Fruit fly (Drosophila melanogaster) whole organism, embryonic: Measurements from ENCODE around the gene CG13373.
A peak's percentile ranks its signal among the peaks of the same experiment; 100 is the strongest.

Experiments
- Abd-B ChIP-seq: fragments of 200-800 bp; sonication (Bioruptor generic); optimal IDR thresholded peaks from 2 replicates; lab custom pipeline; 2018; ENCODE audit warnings: missing biosample characterization, mild to moderate bottlenecking, missing genetic modification characterization, moderate library complexity
- Antp ChIP-seq: fragments of 200-800 bp; sonication (Bioruptor generic); optimal IDR thresholded peaks from 3 replicates; lab custom pipeline; 2016; ENCODE audit warnings: missing biosample characterization, missing genetic modification characterization
- Bdp1 ChIP-seq: fragments of 200-800 bp; sonication (Bioruptor generic); optimal IDR thresholded peaks from 3 replicates; lab custom pipeline; 2016; ENCODE audit warnings: missing biosample characterization, missing genetic modification characterization
- Bgb ChIP-seq: fragments of 200-800 bp; sonication (Bioruptor generic); IDR thresholded peaks from 2 replicates; pipeline ENCODE4 v1.3.6; 2022; ENCODE audit warnings: missing biosample characterization, missing genetic modification characterization; ENCODE audit not compliant: partially characterized antibody
- CG10267 ChIP-seq: fragments of 200-800 bp; sonication (Bioruptor generic); optimal IDR thresholded peaks from 2 replicates; lab custom pipeline; 2018; ENCODE audit warnings: missing biosample characterization, mild to moderate bottlenecking, missing genetic modification characterization, moderate library complexity
- CG10462 ChIP-seq: fragments of 200-800 bp; sonication (Bioruptor generic); optimal IDR thresholded peaks from 2 replicates; lab custom pipeline; 2016; ENCODE audit warnings: missing biosample characterization, missing genetic modification characterization
- CG1647 ChIP-seq: fragments of 200-800 bp; sonication (Bioruptor generic); optimal IDR thresholded peaks from 3 replicates; lab custom pipeline; 2016; ENCODE audit warnings: missing biosample characterization, missing genetic modification characterization
- CG16813 ChIP-seq: fragments of 200-800 bp; sonication (Bioruptor generic); IDR thresholded peaks from 3 replicates; pipeline ENCODE4 v1.3.6; 2022; ENCODE audit warnings: missing biosample characterization, missing genetic modification characterization; ENCODE audit not compliant: partially characterized antibody
- CG17385 ChIP-seq: fragments of 200-800 bp; sonication (Bioruptor generic); optimal IDR thresholded peaks from 3 replicates; lab custom pipeline; 2018; ENCODE audit warnings: missing biosample characterization, mild to moderate bottlenecking, missing genetic modification characterization
- CG30020 ChIP-seq: fragments of 200-800 bp; optimal IDR thresholded peaks from 2 replicates; lab custom pipeline; 2019; ENCODE audit warnings: missing biosample characterization, mild to moderate bottlenecking, missing genetic modification characterization, moderate library complexity
- CG31224 ChIP-seq: fragments of 200-800 bp; sonication (Bioruptor generic); IDR thresholded peaks from 2 replicates; pipeline ENCODE4 v1.3.6; 2022; ENCODE audit warnings: missing biosample characterization, missing genetic modification characterization
- CG31365 ChIP-seq: fragments of 200-800 bp; sonication (Bioruptor generic); optimal IDR thresholded peaks from 2 replicates; lab custom pipeline; 2018; ENCODE audit warnings: missing biosample characterization, mild to moderate bottlenecking, missing genetic modification characterization
- CG32767 ChIP-seq: fragments of 200-800 bp; sonication (Bioruptor generic); IDR thresholded peaks from 2 replicates; pipeline ENCODE4 v1.3.6; 2022; ENCODE audit warnings: missing biosample characterization, missing genetic modification characterization
- CG3281 ChIP-seq: fragments of 200-800 bp; sonication (Bioruptor generic); optimal IDR thresholded peaks from 3 replicates; lab custom pipeline; 2017; ENCODE audit warnings: missing biosample characterization, mild to moderate bottlenecking, missing genetic modification characterization
- CG8290 ChIP-seq, 3 experiments: fragments of 200-800 bp; sonication (Bioruptor generic); optimal IDR thresholded peaks; 2 replicates each; lab custom pipeline; 2016 to 2019; ENCODE audit warnings: missing biosample characterization in 3 of 3, missing genetic modification characterization in 3 of 3, mild to moderate bottlenecking in 2 of 3, moderate library complexity in 1 of 3
- CG9932 ChIP-seq: fragments of 200-800 bp; sonication (Bioruptor generic); IDR thresholded peaks from 2 replicates; pipeline ENCODE4 v1.3.6; 2022; ENCODE audit warnings: missing biosample characterization, missing genetic modification characterization
- Dref ChIP-seq: fragments of 200-800 bp; sonication (Bioruptor generic); IDR thresholded peaks from 2 replicates; pipeline ENCODE4 v1.3.6; 2022; ENCODE audit warnings: missing biosample characterization, missing genetic modification characterization
- Drgx ChIP-seq: fragments of 200-800 bp; sonication (Bioruptor generic); IDR thresholded peaks from 2 replicates; pipeline ENCODE4 v1.3.6; 2022; ENCODE audit warnings: missing biosample characterization, missing genetic modification characterization
- Ets97D ChIP-seq: fragments of 200-800 bp; sonication (Bioruptor generic); optimal IDR thresholded peaks from 3 replicates; lab custom pipeline; 2016; ENCODE audit warnings: missing biosample characterization, missing genetic modification characterization
- MBD-R2 ChIP-seq: fragments of 200-800 bp; sonication (Bioruptor generic); IDR thresholded peaks from 2 replicates; pipeline ENCODE4 v1.3.6; 2022; ENCODE audit warnings: missing biosample characterization, missing genetic modification characterization
- Med ChIP-seq: fragments of 200-800 bp; sonication (Bioruptor generic); peaks from one replicate; lab custom pipeline; 2016; ENCODE audit warnings: missing biosample characterization, missing genetic modification characterization, mild to moderate bottlenecking, inconsistent platforms, moderate library complexity
- Nf-YA ChIP-seq: fragments of 200-800 bp; sonication (Bioruptor generic); IDR thresholded peaks from 2 replicates; pipeline ENCODE4 v1.3.6; 2022; ENCODE audit warnings: missing biosample characterization, missing genetic modification characterization
- Sox100B ChIP-seq: fragments of 200-800 bp; sonication (Bioruptor generic); optimal IDR thresholded peaks from 3 replicates; lab custom pipeline; 2018; ENCODE audit warnings: missing biosample characterization, mild to moderate bottlenecking, missing genetic modification characterization
- Stat92E ChIP-seq, 3 experiments: fragments of >200 bp in 2 of 3; fragments of 200-800 bp in 1 of 3; sonication (Bioruptor generic) in 1 of 3; optimal IDR thresholded peaks; 2 replicates each; lab custom pipeline; 2017 to 2019; ENCODE audit warnings: missing biosample characterization in 3 of 3, missing genetic modification characterization in 3 of 3, mild to moderate bottlenecking in 1 of 3, moderate library complexity in 1 of 3
- amos ChIP-seq: fragments of 200-800 bp; sonication (Bioruptor generic); IDR thresholded peaks from 2 replicates; pipeline ENCODE4 v1.3.6; 2022; ENCODE audit warnings: missing biosample characterization, missing genetic modification characterization; ENCODE audit not compliant: partially characterized antibody
- bab2 ChIP-seq: fragments of 200-800 bp; sonication (Bioruptor generic); optimal IDR thresholded peaks from 2 replicates; lab custom pipeline; 2016; ENCODE audit warnings: missing biosample characterization, missing genetic modification characterization
- dysf ChIP-seq: fragments of 200-800 bp; sonication (Bioruptor generic); IDR thresholded peaks from 3 replicates; pipeline ENCODE4 v1.3.6; 2022; ENCODE audit warnings: missing biosample characterization, missing genetic modification characterization
- fd3F ChIP-seq: fragments of 200-800 bp; sonication (Bioruptor generic); optimal IDR thresholded peaks from 2 replicates; lab custom pipeline; 2018; ENCODE audit warnings: missing biosample characterization, mild to moderate bottlenecking, missing genetic modification characterization, moderate library complexity
- h ChIP-seq: fragments of >200 bp; optimal IDR thresholded peaks from 2 replicates; lab custom pipeline; 2017
- jing ChIP-seq: fragments of 200-800 bp; sonication (Bioruptor generic); optimal IDR thresholded peaks from 2 replicates; lab custom pipeline; 2018; ENCODE audit warnings: missing biosample characterization, mild to moderate bottlenecking, missing genetic modification characterization
- kni ChIP-seq: fragments of 200-800 bp; sonication (Bioruptor generic); optimal IDR thresholded peaks from 3 replicates; lab custom pipeline; 2017; ENCODE audit warnings: mild to moderate bottlenecking, missing biosample characterization, missing genetic modification reagents, missing genetic modification characterization
- knrl ChIP-seq: fragments of 200-800 bp; sonication (Bioruptor generic); IDR thresholded peaks from 3 replicates; pipeline ENCODE4 v1.3.6; 2022; ENCODE audit warnings: missing biosample characterization, missing genetic modification characterization; ENCODE audit not compliant: partially characterized antibody
- lab ChIP-seq: fragments of 200-800 bp; sonication (Bioruptor generic); optimal IDR thresholded peaks from 3 replicates; lab custom pipeline; 2017; ENCODE audit warnings: missing biosample characterization, missing genetic modification characterization, mild to moderate bottlenecking, moderate library complexity, missing genetic modification reagents
- mam ChIP-seq: fragments of 200-800 bp; sonication (Bioruptor generic); optimal IDR thresholded peaks from 3 replicates; lab custom pipeline; 2016; ENCODE audit warnings: missing biosample characterization, missing genetic modification characterization
- nerfin-1 ChIP-seq: fragments of 200-800 bp; sonication (Bioruptor generic); optimal IDR thresholded peaks from 3 replicates; lab custom pipeline; 2019; ENCODE audit warnings: missing biosample characterization, mild to moderate bottlenecking, missing genetic modification characterization, moderate library complexity
- pzg ChIP-seq: fragments of 200-800 bp; sonication (Bioruptor generic); optimal IDR thresholded peaks from 3 replicates; lab custom pipeline; 2018; ENCODE audit warnings: missing biosample characterization, mild to moderate bottlenecking, missing genetic modification characterization, moderate library complexity
- salm ChIP-seq: fragments of 200-800 bp; sonication (Bioruptor generic); optimal IDR thresholded peaks from 2 replicates; lab custom pipeline; 2018; ENCODE audit warnings: missing biosample characterization, mild to moderate bottlenecking, missing genetic modification characterization
- slbo ChIP-seq: fragments of 200-800 bp; sonication (Bioruptor generic); IDR thresholded peaks from 2 replicates; pipeline ENCODE4 v1.3.6; 2022; ENCODE audit warnings: missing biosample characterization, missing genetic modification characterization
- ssp ChIP-seq: fragments of 200-800 bp; sonication (Bioruptor generic); IDR thresholded peaks from 2 replicates; pipeline ENCODE4 v1.3.6; 2022; ENCODE audit warnings: missing biosample characterization, missing genetic modification characterization
- tll ChIP-seq, 2 experiments: fragments of 200-800 bp in 1 of 2; fragments of >200 bp in 1 of 2; sonication (Bioruptor generic) in 1 of 2; optimal IDR thresholded peaks; 2 replicates each; lab custom pipeline; 2017 to 2019; ENCODE audit warnings: missing biosample characterization in 2 of 2, missing genetic modification characterization in 2 of 2, mild to moderate bottlenecking in 1 of 2, moderate library complexity in 1 of 2
- trem ChIP-seq: fragments of 200-800 bp; optimal IDR thresholded peaks from 3 replicates; lab custom pipeline; 2019; ENCODE audit warnings: missing biosample characterization, mild to moderate bottlenecking, missing genetic modification characterization, moderate library complexity

CG13373 gene

dm6 chrX:463934-464333 lies 12.8 kb upstream of the CG13373 start (continued):
- TF ChIP-seq nerfin-1 (tag; lab: Kevin White, UChicago) (no peak), CG31365 (no peak)

- TF ChIP-seq Med (GFP tag; lab: Kevin White, UChicago) (peak; percentile 25), Sox100B (GFP tag; lab: Kevin White, UChicago) (no peak)
Observed at dm6 chrX:469235-469634, 7.5 kb upstream of the CG13373 start, which contains the start of gene Cyp4g1. Cyp4g1 (minus strand) TSS chrX:469335.

DNA sequence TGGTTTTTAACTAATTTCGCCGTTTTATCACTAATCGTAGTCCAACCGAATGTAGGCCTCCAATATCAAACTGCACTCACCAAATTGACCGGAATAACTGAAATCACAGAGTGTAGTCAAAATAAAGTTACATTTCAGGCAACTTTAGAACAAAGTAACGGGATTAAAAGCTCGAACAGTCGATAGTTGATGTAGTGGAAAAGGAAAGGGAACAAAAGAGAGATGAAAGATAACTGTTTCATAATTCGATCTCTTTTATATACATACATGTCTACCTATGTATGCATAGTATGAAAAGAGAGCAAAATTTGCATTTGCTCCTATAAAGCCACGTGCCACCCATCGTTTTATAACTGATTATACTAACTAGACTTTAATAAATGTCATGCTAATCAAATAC lies 6.2 kb upstream of the CG13373 start, which contains the start of gene CG32816:
TSS of gene CG32816 (minus strand) at position 101 of the 400 bp plus-strand sequence.
- no peak for TF ChIP-seq h
- TF ChIP-seq Med (GFP tag; lab: Kevin White, UChicago) = peak; percentile 24

DNA sequence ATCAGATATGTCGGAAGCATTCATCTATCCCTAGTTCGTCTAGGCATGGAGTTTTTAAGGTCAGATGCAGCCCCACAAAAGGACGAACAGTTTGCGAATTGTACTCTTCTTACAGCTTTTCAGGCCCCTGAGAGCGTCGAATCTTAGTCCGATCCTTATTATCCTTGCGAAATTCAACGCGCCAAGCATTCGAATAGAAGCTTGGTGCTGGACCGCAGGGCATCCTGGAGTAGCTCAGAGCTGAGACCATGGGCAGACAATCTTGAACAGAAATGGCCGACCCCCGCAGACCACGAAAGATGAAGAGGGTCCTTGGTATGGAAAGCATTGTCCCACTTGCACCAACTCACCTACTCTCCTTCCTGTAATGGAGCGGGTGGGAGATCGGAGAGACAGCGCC lies 2.0 kb downstream of the CG13373 start, which contains the start of gene CG32817:
TSS of gene CG32817 (plus strand) at position 301 of the 400 bp plus-strand sequence.
- TF ChIP-seq lab (GFP tag; lab: Kevin White, UChicago) (no peak), Drgx (GFP tag; lab: Robert Waterston, UW) (no peak), salm (tag; lab: Kevin White, UChicago) (no peak), CG10462 (no peak), CG32767 (GFP tag; lab: Robert Waterston, UW) (no peak), CG31224 (GFP tag; lab: Robert Waterston, UW) (no peak), pzg (GFP tag; lab: Kevin White, UChicago) (no peak), CG8290 (GFP tag; optimal IDR thresholded peaks at IDR 0.05; lab: Kevin White, UChicago) (no peak), CG8290 (tag; optimal IDR thresholded peaks at IDR 0.05; lab: Kevin White, UChicago) (no peak), Bdp1 (no peak), Abd-B (GFP tag; lab: Kevin White, UChicago) (no peak), bab2 (GFP tag; lab: Kevin White, UChicago) (no peak)

- TF ChIP-seq MBD-R2 (GFP tag; lab: Robert Waterston, UW) (peak; percentile 44; the same call in 1 of the 2 replicates), amos (GFP tag; lab: Robert Waterston, UW) (0 out of 2 replicates have a peak, but pooled peaks have one; percentile 11), Bgb (0 out of 2 replicates have a peak, but pooled peaks have one; percentile 18), Dref (GFP tag; lab: Robert Waterston, UW) (peak; percentile 61)
Observed at dm6 chrX:481642-482041, 4.9 kb downstream of the CG13373 start, which contains the start of gene CG3176. CG3176 (plus strand) TSS chrX:481862.

DNA sequence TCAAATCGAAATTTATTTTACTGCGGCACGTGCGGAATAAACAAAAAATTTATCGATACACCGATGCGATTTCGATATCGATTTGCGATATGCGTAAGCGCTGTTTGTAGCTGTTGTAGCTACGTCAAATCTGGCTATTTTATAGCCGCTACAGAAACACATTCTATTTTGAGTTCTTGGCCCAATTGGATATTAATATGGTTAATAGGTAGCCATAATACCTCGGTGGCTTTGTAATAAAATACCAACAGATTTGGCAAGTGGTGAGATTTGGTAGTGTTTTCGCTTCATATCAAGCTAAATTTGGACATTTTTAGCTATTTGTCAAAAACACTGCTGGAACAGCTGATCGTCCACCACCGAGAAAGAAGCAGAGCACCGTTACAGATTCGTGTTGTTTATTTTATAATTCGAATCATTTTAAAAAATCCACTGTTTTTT lies 10.8 kb downstream of the CG13373 start, which contains the start of the genes CG18273 and CG3156:
TSS of gene CG18273 (minus strand) at position 65 of the 441 bp plus-strand sequence.
TSS of gene CG3156 (plus strand) at position 362 of the 441 bp plus-strand sequence.
- TF ChIP-seq jing (GFP tag; lab: Kevin White, UChicago) (no peak), Nf-YA (no peak), fd3F (GFP tag; lab: Kevin White, UChicago) (no peak), CG17385 (GFP tag; lab: Kevin White, UChicago) (peak; percentile 94), CG10267 (tag; lab: Kevin White, UChicago) (peak; percentile 60), Stat92E (GFP tag; optimal IDR thresholded peaks at IDR 0.05; lab: Kevin White, UChicago) (peak in 1 of 3 experiments; percentile 11), kni (peak; percentile 60), ssp (peak; percentile 61), dysf (GFP tag; lab: Robert Waterston, UW) (0 out of 3 replicates have a peak, but pooled peaks have one; percentile 11), CG3281 (peak; percentile 25), trem (tag; lab: Kevin White, UChicago) (peak; percentile 73), knrl (peak; percentile 52), CG1647 (no peak), Antp (GFP tag; lab: Kevin White, UChicago) (peak; percentile 16), CG16813 (GFP tag; lab: Robert Waterston, UW) (peak; percentile 56; the same call in 2 of the 3 replicates), tll (GFP tag; optimal IDR thresholded peaks at IDR 0.05; lab: Kevin White, UChicago) (no peak), slbo (GFP tag; lab: Robert Waterston, UW) (peak; percentile 20; the same call in 1 of the 2 replicates), CG9932 (GFP tag; lab: Robert Waterston, UW) (peak; percentile 46), mam (GFP tag; lab: Kevin White, UChicago) (peak; percentile 34), CG30020 (tag; lab: Kevin White, UChicago) (peak; percentile 75), Ets97D (GFP tag; lab: Kevin White, UChicago) (peak; percentile 43)
